Fruit fly (Drosophila melanogaster) whole organism: ENCODE measurements around the gene CG14210.

ENCODE experiments used
- CG8478 ChIP-seq: fragments of >200 bp; optimal IDR thresholded peaks from 2 replicates; lab custom pipeline; 2018; ENCODE audit warnings: inconsistent platforms
- Dll ChIP-seq: fragments of >200 bp; optimal IDR thresholded peaks from 2 replicates; lab custom pipeline; 2017
- EcR ChIP-seq, 2 experiments: fragments of >200 bp; optimal IDR thresholded peaks; 2 replicates each; lab custom pipeline; 2017; ENCODE audit warnings: missing biosample characterization in 2 of 2, missing genetic modification characterization in 2 of 2, missing genetic modification reagents in 2 of 2
- pan ChIP-seq: fragments of >200 bp; optimal IDR thresholded peaks from 2 replicates; lab custom pipeline; 2017
- psq ChIP-seq: fragments of >200 bp; optimal IDR thresholded peaks from 2 replicates; lab custom pipeline; 2017
- usp ChIP-seq: fragments of >200 bp; optimal IDR thresholded peaks from 2 replicates; lab custom pipeline; 2017; ENCODE audit warnings: missing biosample characterization, missing genetic modification characterization, mixed read lengths

- TF ChIP-seq usp (GFP tag; lab: Kevin White, UChicago) = no peak
- no peak for TF ChIP-seq EcR (GFP tag; optimal IDR thresholded peaks at IDR 0.05; lab: Kevin White, UChicago)
- no peak for TF ChIP-seq psq (lab: Kevin White, UChicago)
- no peak for TF ChIP-seq CG8478 (lab: Kevin White, UChicago)
- no peak for TF ChIP-seq Dll (lab: Kevin White, UChicago)
- TF ChIP-seq pan (lab: Kevin White, UChicago) = no peak
These were observed 9.4 kb downstream of the CG14210 start, which contains the start of gene CG14212 for dm6 chrX:19625405-19625804.
